Worm (Caenorhabditis elegans): ENCODE data around the gene arx-4.

arx-4 gene

ce11 chrIII:901148-901547 lies 39.0 kb downstream of the arx-4 start, which contains the start of gene sucl-2:
TSS of gene sucl-2 (minus strand) at chrIII:901412.
- TF ChIP-seq ZK337.2 (GFP tag; IDR thresholded peaks at IDR 0.05) (no peak), ceh-20 (GFP tag; IDR thresholded peaks at IDR 0.05) (no peak), attf-4 (tag; optimal IDR thresholded peaks at IDR 0.05) (no peak), zfp-2 (tag; optimal IDR thresholded peaks at IDR 0.05) (no peak), egl-43 (GFP tag; IDR thresholded peaks at IDR 0.05) (no peak), gei-8 (GFP tag; optimal IDR thresholded peaks at IDR 0.05) (no peak), aly-2 (tag; optimal IDR thresholded peaks at IDR 0.05) (no peak), dmd-8 (GFP tag; IDR thresholded peaks at IDR 0.05) (0 out of 2 replicates have a peak, but pooled peaks have one; percentile 51)

ce11 chrIII:901600-902250 lies 39.6 kb downstream of the arx-4 start:
- TF ChIP-seq dpl-1 (GFP tag; optimal IDR thresholded peaks at IDR 0.05) = peak; percentile 70
- TF ChIP-seq nhr-48 (tag; optimal IDR thresholded peaks at IDR 0.05) = peak; percentile 14
- no peak for TF ChIP-seq mxl-3 (GFP tag; optimal IDR thresholded peaks at IDR 0.05)
- peak; percentile 27 for TF ChIP-seq dve-1 (tag; optimal IDR thresholded peaks at IDR 0.05; ENCODE audit: insufficient read depth)
- TF ChIP-seq ztf-11 (tag; optimal IDR thresholded peaks at IDR 0.05) = no peak
- TF ChIP-seq hlh-11 (tag; optimal IDR thresholded peaks at IDR 0.05) = peak; percentile 38
- peak; percentile 19 for TF ChIP-seq pqm-1 (tag; optimal IDR thresholded peaks at IDR 0.05)
- TF ChIP-seq mes-2 (tag; optimal IDR thresholded peaks at IDR 0.05; ENCODE audit: poor library complexity, severe bottlenecking) = peak; percentile 26
- TF ChIP-seq daf-19 (GFP tag; conservative IDR thresholded peaks at IDR 0.05) = 0 out of 2 replicates have a peak, but pooled peaks have one; percentile 34
- no peak for TF ChIP-seq skn-1 (tag; optimal IDR thresholded peaks at IDR 0.05)
- peak; percentile 20; the same call in 1 of the 2 replicates for TF ChIP-seq Y48G9A.11 (GFP tag; IDR thresholded peaks at IDR 0.05)
- TF ChIP-seq mdl-1 (tag; optimal IDR thresholded peaks at IDR 0.05) = no peak
- no peak for TF ChIP-seq daf-16 (GFP tag; optimal IDR thresholded peaks at IDR 0.05)
- TF ChIP-seq daf-16 (tag; optimal IDR thresholded peaks at IDR 0.05) = peak; percentile 17
- TF ChIP-seq mep-1 (tag; optimal IDR thresholded peaks at IDR 0.05) = peak; percentile 6
- no peak for TF ChIP-seq ceh-32 (tag; optimal IDR thresholded peaks at IDR 0.05; ENCODE audit: poor library complexity)
- peak; percentile 5 for TF ChIP-seq nhr-28 (tag; optimal IDR thresholded peaks at IDR 0.05)
- peak; percentile 54 for TF ChIP-seq dmd-6 (GFP tag; IDR thresholded peaks at IDR 0.05)
- no peak for TF ChIP-seq F26F4.8 (GFP tag; conservative IDR thresholded peaks at IDR 0.05)
- TF ChIP-seq lsy-2 (tag; optimal IDR thresholded peaks at IDR 0.05) = peak in 1 of 2 experiments; percentile 33
- no peak for TF ChIP-seq pha-4 (GFP tag; IDR thresholded peaks at IDR 0.05)
- TF ChIP-seq pha-4 (tag; optimal IDR thresholded peaks at IDR 0.05) = peak; percentile 0
- TF ChIP-seq lin-38 (GFP tag; IDR thresholded peaks at IDR 0.05) = peak; percentile 92
- TF ChIP-seq unc-62 (GFP tag; optimal IDR thresholded peaks at IDR 0.05 in 1 of 2) = peak in 1 of 2 experiments; percentile 87
- TF ChIP-seq unc-62 (tag; optimal IDR thresholded peaks at IDR 0.05) = no peak
- TF ChIP-seq aha-1 (tag) = peak; percentile 98

ce11 chrIII:907311-907710 lies 45.2 kb downstream of the arx-4 start, which contains the start of gene F23H11.4:
TSS of gene F23H11.4 (minus strand) at chrIII:907539.
- peak; percentile 73 for TF ChIP-seq aha-1 (tag)
- TF ChIP-seq nhr-6 (tag; optimal IDR thresholded peaks at IDR 0.05) = no peak

DNA sequence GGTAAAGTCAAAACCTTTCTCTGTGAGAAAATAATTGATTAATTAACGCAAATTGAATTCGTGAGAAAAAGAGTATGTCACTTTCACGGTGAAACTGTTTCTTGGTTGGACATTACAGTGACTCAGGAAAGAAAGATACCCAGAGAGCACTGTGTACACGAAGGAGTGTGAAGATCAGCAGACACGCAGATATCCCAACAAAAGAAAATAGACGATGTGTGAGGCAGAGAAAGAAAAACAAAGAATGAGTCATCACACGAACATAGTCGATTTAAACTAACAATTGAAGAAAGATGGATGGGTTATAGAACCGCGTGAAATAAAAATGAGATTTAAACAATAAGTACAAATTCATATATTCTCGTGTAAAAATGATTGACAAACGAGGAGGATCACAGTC lies 45.9 kb downstream of the arx-4 start:
- TF ChIP-seq nhr-6 (tag; optimal IDR thresholded peaks at IDR 0.05) = peak; percentile 62
- no peak for TF ChIP-seq nhr-41 (GFP tag; IDR thresholded peaks at IDR 0.05)
- TF ChIP-seq dve-1 (tag; optimal IDR thresholded peaks at IDR 0.05; ENCODE audit: insufficient read depth) = peak; percentile 39
- peak; percentile 46 for TF ChIP-seq hlh-30 (tag; optimal IDR thresholded peaks at IDR 0.05; ENCODE audit: insufficient read depth)
- peak; percentile 43 for TF ChIP-seq jun-1 (tag; optimal IDR thresholded peaks at IDR 0.05)
- no peak for TF ChIP-seq sdz-12 (GFP tag; optimal IDR thresholded peaks at IDR 0.05)
- TF ChIP-seq mep-1 (tag; optimal IDR thresholded peaks at IDR 0.05) = peak; percentile 22
- TF ChIP-seq mes-2 (tag; optimal IDR thresholded peaks at IDR 0.05; ENCODE audit: poor library complexity, severe bottlenecking) = peak; percentile 9
- peak; percentile 46; the same call in 1 of the 2 replicates for TF ChIP-seq T26A8.4 (GFP tag; IDR thresholded peaks at IDR 0.05)
- peak in 1 of 2 experiments; percentile 95 for TF ChIP-seq unc-62 (GFP tag; optimal IDR thresholded peaks at IDR 0.05 in 1 of 2)
- no peak for TF ChIP-seq unc-62 (tag; optimal IDR thresholded peaks at IDR 0.05)
- TF ChIP-seq tag-97 (GFP tag; IDR thresholded peaks at IDR 0.05) = no peak
